Worm (Caenorhabditis elegans): ENCODE results near the gene F53F8.4.

- TF ChIP-seq madf-10 (tag; optimal IDR thresholded peaks at IDR 0.05): no peak
- TF ChIP-seq lin-54 (GFP tag; optimal IDR thresholded peaks at IDR 0.05): no peak
- no peak for TF ChIP-seq unc-130 (GFP tag; optimal IDR thresholded peaks at IDR 0.05)
- no peak for TF ChIP-seq F52B5.7 (tag; optimal IDR thresholded peaks at IDR 0.05)
- TF ChIP-seq cebp-2 (GFP tag; IDR thresholded peaks at IDR 0.05): no peak
- TF ChIP-seq F49E8.2 (tag; optimal IDR thresholded peaks at IDR 0.05; ENCODE audit: insufficient read depth): no peak
- no peak for TF ChIP-seq zim-3 (tag; optimal IDR thresholded peaks at IDR 0.05)
- TF ChIP-seq attf-3 (GFP tag; conservative IDR thresholded peaks at IDR 0.05): no peak
- TF ChIP-seq ceh-79 (tag; optimal IDR thresholded peaks at IDR 0.05): no peak
- no peak for TF ChIP-seq ceh-91 (GFP tag; IDR thresholded peaks at IDR 0.05)
- no peak for TF ChIP-seq ets-4 (GFP tag; optimal IDR thresholded peaks at IDR 0.05)
- TF ChIP-seq F57C9.4 (tag; optimal IDR thresholded peaks at IDR 0.05): no peak
Measured at ce11 chrV:20660025-20660424, 31.5 kb downstream of the F53F8.4 start, which contains the start of gene W01F3.2.
